Worm (Caenorhabditis elegans) whole organism, early embryonic: ENCODE measurements around the gene mdt-29.

Experiments used
- ceh-13 ChIP-seq: fragments of 200-800 bp; sonication (Bioruptor generic); optimal IDR thresholded peaks from 2 replicates; lab custom pipeline; 2018; ENCODE audit warnings: mild to moderate bottlenecking, missing genetic modification characterization, missing compliant biosample characterization
- flt-1 ChIP-seq: fragments of 200-800 bp; sonication (Bioruptor generic); IDR thresholded peaks from 2 replicates; pipeline ENCODE4 v1.3.6; 2022; ENCODE audit warnings: missing genetic modification characterization, missing compliant biosample characterization
- hmbx-1 ChIP-seq: sonication (generic microtip); optimal IDR thresholded peaks from 2 replicates; lab custom pipeline; 2016; ENCODE audit warnings: mild to moderate bottlenecking, missing genetic modification characterization, missing compliant biosample characterization
- pes-1 ChIP-seq: fragments of 200-800 bp; sonication (Bioruptor generic); IDR thresholded peaks from 2 replicates; pipeline ENCODE4 v1.3.6; 2022; ENCODE audit warnings: missing genetic modification reagents, missing genetic modification characterization, missing compliant biosample characterization

ce11 chrIII:13765782-13766181 lies 7.2 kb upstream of the mdt-29 start:
- TF ChIP-seq hmbx-1 = no peak
- no peak for TF ChIP-seq flt-1 (GFP tag; lab: Robert Waterston, UW)
- no peak for TF ChIP-seq ceh-13 (GFP tag; lab: Kevin White, UChicago)
- no peak for TF ChIP-seq pes-1
